Worm (Caenorhabditis elegans) whole organism, L1 larva: Measurements from ENCODE around the gene ccar-1.

Experiments
- C04F5.9 ChIP-seq: sonication (generic microtip); optimal IDR thresholded peaks from 2 replicates; lab custom pipeline; 2016; ENCODE audit warnings: missing genetic modification characterization, missing compliant biosample characterization
- C16A3.4 ChIP-seq: fragments of 150-350 bp; optimal IDR thresholded peaks from 2 replicates; lab custom pipeline; 2014; ENCODE audit warnings: missing biosample characterization, missing genetic modification characterization
- F16B12.6 ChIP-seq: fragments of 150-350 bp; optimal IDR thresholded peaks from 2 replicates; lab custom pipeline; 2014; ENCODE audit warnings: missing biosample characterization, missing genetic modification characterization
- aha-1 ChIP-seq: fragments of 150-350 bp; optimal IDR thresholded peaks from 2 replicates; lab custom pipeline; 2014; ENCODE audit warnings: missing biosample characterization, missing genetic modification characterization
- ama-1 ChIP-seq: fragments of 150-350 bp; optimal IDR thresholded peaks from 2 replicates; lab custom pipeline; 2014
- ceh-63 ChIP-seq: fragments of 200-800 bp; sonication (Bioruptor generic); optimal IDR thresholded peaks from 2 replicates; lab custom pipeline; 2018; ENCODE audit warnings: mild to moderate bottlenecking, missing genetic modification characterization, missing compliant biosample characterization
- ceh-90 ChIP-seq: sonication (generic microtip); optimal IDR thresholded peaks from 2 replicates; lab custom pipeline; 2016; ENCODE audit warnings: missing genetic modification characterization, missing compliant biosample characterization
- ces-1 ChIP-seq: fragments of 150-350 bp; optimal IDR thresholded peaks from 2 replicates; lab custom pipeline; 2014; ENCODE audit warnings: missing biosample characterization, missing genetic modification reagents, missing genetic modification characterization
- dsc-1 ChIP-seq: sonication (generic microtip); optimal IDR thresholded peaks from 2 replicates; lab custom pipeline; 2016; ENCODE audit warnings: mild to moderate bottlenecking, missing genetic modification characterization, missing compliant biosample characterization
- efl-1 ChIP-seq, 4 experiments: fragments of 150-350 bp; optimal IDR thresholded peaks in 3 of 4; peaks in 1 of 4; 1 replicate in 1 of 4; 2 replicates in 3 of 4; lab custom pipeline; 2014; ENCODE audit warnings: missing biosample characterization in 2 of 4, missing genetic modification characterization in 2 of 4, missing genetic modification reagents in 2 of 4
- elt-2 ChIP-seq: sonication (generic microtip); optimal IDR thresholded peaks from 2 replicates; lab custom pipeline; 2016; ENCODE audit warnings: missing genetic modification characterization, mild to moderate bottlenecking, inconsistent platforms, missing compliant biosample characterization, missing genetic modification reagents
- fkh-8 ChIP-seq: sonication (generic microtip); optimal IDR thresholded peaks from 2 replicates; lab custom pipeline; 2016; ENCODE audit warnings: mild to moderate bottlenecking, missing genetic modification characterization, missing compliant biosample characterization
- hlh-4 ChIP-seq: sonication (generic microtip); optimal IDR thresholded peaks from 2 replicates; lab custom pipeline; 2016; ENCODE audit warnings: mild to moderate bottlenecking, missing genetic modification characterization, missing compliant biosample characterization
- irx-1 ChIP-seq: sonication (generic microtip); optimal IDR thresholded peaks from 2 replicates; lab custom pipeline; 2016; ENCODE audit warnings: missing genetic modification characterization, missing compliant biosample characterization
- isw-1 ChIP-seq: fragments of 200-800 bp; sonication (Bioruptor generic); IDR thresholded peaks from 2 replicates; pipeline ENCODE4 v1.3.6; 2022; ENCODE audit warnings: missing genetic modification characterization, missing compliant biosample characterization
- jun-1 ChIP-seq: fragments of 150-350 bp; optimal IDR thresholded peaks from 2 replicates; lab custom pipeline; 2014; ENCODE audit warnings: missing biosample characterization, missing genetic modification reagents, missing genetic modification characterization
- lin-13 ChIP-seq: fragments of 150-350 bp; optimal IDR thresholded peaks from 2 replicates; lab custom pipeline; 2014; ENCODE audit warnings: missing biosample characterization, missing genetic modification reagents, missing genetic modification characterization
- lin-15B ChIP-seq: fragments of 150-350 bp; sonication (generic microtip); optimal IDR thresholded peaks from 3 replicates; lab custom pipeline; 2014; ENCODE audit warnings: missing biosample characterization, missing genetic modification characterization
- mab-9 ChIP-seq: fragments of 200-800 bp; sonication (Bioruptor generic); IDR thresholded peaks from 2 replicates; pipeline ENCODE4 v1.3.6; 2022; ENCODE audit warnings: missing genetic modification reagents, missing genetic modification characterization, missing compliant biosample characterization
- mef-2 ChIP-seq: fragments of 150-350 bp; optimal IDR thresholded peaks from 2 replicates; lab custom pipeline; 2014; ENCODE audit warnings: missing biosample characterization, missing genetic modification characterization
- nhr-237 ChIP-seq: fragments of 150-350 bp; optimal IDR thresholded peaks from 2 replicates; lab custom pipeline; 2014; ENCODE audit warnings: missing biosample characterization, missing genetic modification characterization
- nhr-85 ChIP-seq: sonication (generic microtip); peaks from one replicate; lab custom pipeline; 2016; ENCODE audit warnings: missing genetic modification characterization, inconsistent platforms, missing compliant biosample characterization
- nhr-90 ChIP-seq: sonication (generic microtip); optimal IDR thresholded peaks from 2 replicates; lab custom pipeline; 2016; ENCODE audit warnings: mild to moderate bottlenecking, missing genetic modification characterization, missing compliant biosample characterization; ENCODE audit not compliant: poor library complexity
- pag-3 ChIP-seq: sonication (generic microtip); optimal IDR thresholded peaks from 2 replicates; lab custom pipeline; 2017; ENCODE audit warnings: missing genetic modification characterization, mild to moderate bottlenecking, missing compliant biosample characterization, antibody characterized with exemption, borderline replicate concordance; ENCODE audit not compliant: insufficient read depth
- pqm-1 ChIP-seq: sonication (generic microtip); optimal IDR thresholded peaks from 3 replicates; lab custom pipeline; 2017; ENCODE audit warnings: missing biosample characterization, missing genetic modification characterization
- rnt-1 ChIP-seq: sonication (generic microtip); optimal IDR thresholded peaks from 2 replicates; lab custom pipeline; 2016; ENCODE audit warnings: mild to moderate bottlenecking, missing genetic modification characterization, moderate library complexity, missing compliant biosample characterization
- snpc-4 ChIP-seq: fragments of 150-350 bp; optimal IDR thresholded peaks from 2 replicates; lab custom pipeline; 2014; ENCODE audit warnings: missing biosample characterization, missing genetic modification characterization
- sox-4 ChIP-seq: sonication (generic microtip); optimal IDR thresholded peaks from 2 replicates; lab custom pipeline; 2016; ENCODE audit warnings: missing genetic modification characterization, missing compliant biosample characterization
- swsn-7 ChIP-seq: sonication (generic microtip); optimal IDR thresholded peaks from 2 replicates; lab custom pipeline; 2016; ENCODE audit warnings: missing genetic modification characterization, missing compliant biosample characterization
- tbx-2 ChIP-seq: sonication (generic microtip); optimal IDR thresholded peaks from 2 replicates; lab custom pipeline; 2016; ENCODE audit warnings: missing genetic modification characterization, missing compliant biosample characterization
- xbp-1 ChIP-seq: sonication (generic microtip); optimal IDR thresholded peaks from 2 replicates; lab custom pipeline; 2016; ENCODE audit warnings: missing genetic modification characterization, missing compliant biosample characterization
- zip-4 ChIP-seq: fragments of 200-800 bp; sonication (Bioruptor generic); optimal IDR thresholded peaks from 2 replicates; lab custom pipeline; 2018; ENCODE audit warnings: mild to moderate bottlenecking, missing genetic modification characterization, moderate library complexity, missing compliant biosample characterization
- ztf-11 ChIP-seq, 2 experiments: sonication (generic microtip); optimal IDR thresholded peaks; 2 replicates each; lab custom pipeline; 2016 to 2017; ENCODE audit warnings: missing genetic modification characterization in 2 of 2, missing biosample characterization in 1 of 2, missing compliant biosample characterization in 1 of 2

Gene ccar-1

DNA sequence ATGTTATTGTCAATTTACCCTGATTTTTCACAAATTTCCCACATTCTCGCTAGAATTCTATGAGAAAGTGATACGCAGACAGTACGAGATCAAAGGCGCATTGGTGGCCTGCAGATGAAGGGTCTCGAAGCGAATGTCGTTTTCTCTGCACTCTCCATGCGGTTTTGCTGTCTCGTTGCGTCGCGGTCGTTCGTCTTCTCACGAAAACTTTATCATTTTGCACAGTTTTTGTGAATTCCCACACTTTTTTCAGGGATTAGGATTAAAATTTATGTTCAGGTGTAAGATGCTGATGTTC, 407 bp upstream of the ccar-1 start (continued):
- TF ChIP-seq ztf-11 (tag; optimal IDR thresholded peaks at IDR 0.05; lab: Kevin White, UChicago), result peak in 1 of 2 experiments; percentile 45
- TF ChIP-seq mab-9 (GFP tag; lab: Robert Waterston, UW), result no peak
- no peak for TF ChIP-seq zip-4 (GFP tag; lab: Kevin White, UChicago)
- peak; percentile 51 for TF ChIP-seq F16B12.6 (tag; lab: Kevin White, UChicago)
- peak; percentile 60 for TF ChIP-seq nhr-237
- peak; percentile 58 for TF ChIP-seq dsc-1

DNA sequence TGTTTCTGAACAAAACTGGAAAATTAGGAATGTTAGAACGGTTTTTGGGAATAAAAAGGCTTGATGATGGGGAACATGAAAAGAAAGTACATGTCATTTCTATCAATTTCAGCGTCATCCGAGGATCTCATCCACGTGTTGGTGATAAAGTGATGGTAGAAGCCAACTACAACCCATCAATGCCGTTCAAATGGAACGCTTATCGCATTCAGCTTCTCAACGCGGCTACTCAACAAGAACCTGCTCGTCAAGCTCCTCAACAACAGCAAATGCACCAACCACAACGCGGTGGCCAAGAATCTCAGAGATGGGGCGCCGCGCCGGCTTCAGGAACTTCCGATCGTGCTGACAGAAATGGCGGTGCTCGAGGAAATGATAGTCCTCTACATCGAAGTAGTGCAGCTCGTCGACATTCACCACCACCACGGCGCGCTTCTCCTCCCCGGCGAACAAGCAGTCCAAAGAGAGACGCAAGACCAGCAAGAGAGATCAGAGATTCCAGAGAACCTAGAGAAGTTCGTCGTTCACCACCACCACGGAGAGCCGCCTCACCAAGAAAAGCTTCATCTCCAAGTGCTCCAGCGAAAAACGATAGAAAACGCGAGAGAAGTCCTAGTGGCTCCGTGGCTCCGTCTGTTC, 782 bp downstream of the ccar-1 start:
- TF ChIP-seq isw-1 (GFP tag; lab: Robert Waterston, UW), result no peak
- TF ChIP-seq irx-1 (tag; lab: Kevin White, UChicago), result no peak
- TF ChIP-seq jun-1 (tag; lab: Kevin White, UChicago), result no peak
- TF ChIP-seq F16B12.6 (tag; lab: Kevin White, UChicago), result no peak
- no peak for TF ChIP-seq aha-1 (tag; lab: Kevin White, UChicago)
- TF ChIP-seq pag-3, result no peak

ce11 chrIV:14074456-14074855, 3.1 kb downstream of the ccar-1 start:
- TF ChIP-seq ces-1 (GFP tag; lab: Kevin White, UChicago) (no peak), tbx-2 (tag; lab: Kevin White, UChicago) (no peak), mab-9 (GFP tag; lab: Robert Waterston, UW) (no peak), ceh-63 (GFP tag; lab: Kevin White, UChicago) (no peak), hlh-4 (tag; lab: Kevin White, UChicago) (no peak), efl-1 (optimal IDR thresholded peaks at IDR 0.05; lab: Kevin White, UChicago) (no peak), efl-1 (GFP tag; optimal IDR thresholded peaks at IDR 0.05 in 1 of 2; lab: Kevin White, UChicago) (peak in 1 of 2 experiments; percentile 73), lin-13 (GFP tag; lab: Kevin White, UChicago) (no peak)
- TF ChIP-seq, all 84 proteins: peak for 1

DNA sequence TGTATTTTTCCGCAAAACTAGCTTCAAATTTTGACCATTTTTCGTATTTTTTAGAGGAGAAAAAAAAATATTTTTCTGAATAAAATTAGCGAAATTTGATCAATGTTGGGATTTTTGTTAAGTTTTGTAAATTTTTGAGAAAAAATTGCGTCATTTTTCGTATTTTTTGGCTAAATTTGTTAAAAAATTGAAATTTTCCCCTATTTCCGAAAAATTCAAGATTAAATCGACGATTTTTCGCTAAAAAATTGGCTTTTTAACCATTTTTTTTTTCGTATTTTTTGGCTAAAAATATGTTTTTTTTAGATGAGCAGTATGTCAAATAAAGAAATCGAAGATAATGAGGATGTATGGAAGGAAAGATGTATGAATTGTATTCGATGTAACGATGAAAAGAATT, 5.8 kb downstream of the ccar-1 start, which contains the start of gene cfp-1:
TSS of gene cfp-1 (plus strand) at position 301 of the 400 bp plus-strand sequence.
- TF ChIP-seq snpc-4 (tag; lab: Kevin White, UChicago), result no peak
- TF ChIP-seq nhr-90 (tag; lab: Kevin White, UChicago), result no peak
- TF ChIP-seq elt-2 (tag; lab: Kevin White, UChicago), result no peak
- TF ChIP-seq ceh-90 (tag; lab: Kevin White, UChicago), result no peak
- no peak for TF ChIP-seq lin-15B (tag; lab: Kevin White, UChicago)
- no peak for TF ChIP-seq nhr-85 (tag; lab: Kevin White, UChicago)
- TF ChIP-seq pqm-1, result no peak
- TF ChIP-seq swsn-7 (tag; lab: Kevin White, UChicago), result no peak
- TF ChIP-seq irx-1 (tag; lab: Kevin White, UChicago), result no peak
- TF ChIP-seq sox-4 (tag; lab: Kevin White, UChicago), result no peak
- TF ChIP-seq mef-2 (tag; lab: Kevin White, UChicago), result no peak
- TF ChIP-seq rnt-1 (tag; lab: Kevin White, UChicago), result no peak

- TF ChIP-seq xbp-1 (tag; lab: Kevin White, UChicago) (peak; percentile 65), nhr-85 (tag; lab: Kevin White, UChicago) (no peak)
Measured at ce11 chrIV:14082956-14083355, 11.6 kb downstream of the ccar-1 start.

DNA sequence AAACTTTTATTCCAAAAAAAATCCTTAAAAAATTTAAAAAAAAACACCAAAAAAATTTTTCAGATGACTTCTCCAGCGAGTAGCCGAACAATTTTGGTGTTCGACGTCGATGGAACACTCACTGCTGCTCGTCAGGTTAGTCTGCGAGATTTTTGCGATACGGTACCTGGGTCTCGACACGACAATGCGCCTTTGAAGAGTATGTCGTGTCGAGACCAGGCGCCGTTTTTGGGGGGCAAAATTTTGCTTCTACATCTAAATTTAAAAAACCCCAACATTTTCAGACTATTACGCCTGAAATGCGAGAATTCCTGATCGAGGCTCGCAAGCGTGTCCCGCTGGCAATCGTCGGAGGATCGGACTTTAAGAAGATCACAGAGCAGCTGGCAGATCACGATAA, 12.2 kb downstream of the ccar-1 start, which contains the start of gene F52B11.2:
TSS of gene F52B11.2 (plus strand) at position 64 of the 400 bp plus-strand sequence.
- TF ChIP-seq nhr-85 (tag; lab: Kevin White, UChicago), result peak; percentile 20
- no peak for TF ChIP-seq ama-1 (lab: Kevin White, UChicago)
- TF ChIP-seq C16A3.4 (tag; lab: Kevin White, UChicago), result no peak
- TF ChIP-seq pag-3, result no peak
- no peak for TF ChIP-seq fkh-8 (tag; lab: Kevin White, UChicago)
- TF ChIP-seq snpc-4 (tag; lab: Kevin White, UChicago), result no peak
- no peak for TF ChIP-seq C04F5.9
